Worm (Caenorhabditis elegans) whole organism, L4 larva: ENCODE measurements around the gene mxl-1.
A peak's percentile ranks its signal among the peaks of the same experiment; 100 is the strongest.

Source experiments
- R02D3.7 ChIP-seq: fragments of 150-350 bp; sonication (generic microtip); optimal IDR thresholded peaks from 3 replicates; lab custom pipeline; 2014; ENCODE audit warnings: missing biosample characterization, missing genetic modification characterization
- T20F7.1 ChIP-seq: fragments of 200-800 bp; sonication (Bioruptor generic); optimal IDR thresholded peaks from 2 replicates; lab custom pipeline; 2018; ENCODE audit warnings: mild to moderate bottlenecking, missing genetic modification characterization, missing compliant biosample characterization
- Y105C5A.15 ChIP-seq: fragments of 200-800 bp; sonication (Bioruptor generic); IDR thresholded peaks from 2 replicates; pipeline ENCODE4 v1.3.6; 2022; ENCODE audit warnings: missing genetic modification characterization, missing compliant biosample characterization
- Y48G9A.11 ChIP-seq: fragments of 200-800 bp; sonication (Bioruptor generic); IDR thresholded peaks from 2 replicates; pipeline ENCODE4 v1.3.6; 2022; ENCODE audit warnings: missing genetic modification reagents, missing genetic modification characterization, missing compliant biosample characterization
- aha-1 ChIP-seq: fragments of 150-350 bp; peaks from one replicate; lab custom pipeline; 2014; ENCODE audit warnings: missing biosample characterization, missing genetic modification characterization
- arid-1 ChIP-seq: fragments of 200-800 bp; sonication (Bioruptor generic); conservative IDR thresholded peaks from 2 replicates; pipeline ENCODE4 v1.3.6; 2022; ENCODE audit warnings: missing genetic modification reagents, missing genetic modification characterization, missing compliant biosample characterization
- ceh-20 ChIP-seq: fragments of 200-800 bp; sonication (Bioruptor generic); IDR thresholded peaks from 2 replicates; pipeline ENCODE4 v1.3.6; 2022; ENCODE audit warnings: missing genetic modification reagents, missing genetic modification characterization, missing compliant biosample characterization
- ceh-28 ChIP-seq: fragments of 150-350 bp; optimal IDR thresholded peaks from 2 replicates; lab custom pipeline; 2014; ENCODE audit warnings: missing biosample characterization, missing genetic modification reagents, missing genetic modification characterization
- cey-2 ChIP-seq: sonication (generic microtip); optimal IDR thresholded peaks from 3 replicates; lab custom pipeline; 2017; ENCODE audit warnings: missing genetic modification characterization, mild to moderate bottlenecking, missing compliant biosample characterization, antibody characterized with exemption, borderline replicate concordance; ENCODE audit not compliant: insufficient read depth
- ctbp-1 ChIP-seq: fragments of 200-800 bp; sonication (Bioruptor generic); IDR thresholded peaks from 2 replicates; pipeline ENCODE4 v1.3.6; 2022; ENCODE audit warnings: missing genetic modification reagents, missing genetic modification characterization, missing compliant biosample characterization
- daf-12 ChIP-seq: fragments of 150-350 bp; optimal IDR thresholded peaks from 2 replicates; lab custom pipeline; 2014; ENCODE audit warnings: missing biosample characterization, missing genetic modification reagents, missing genetic modification characterization
- daf-16 ChIP-seq, 3 experiments: sonication (generic microtip); optimal IDR thresholded peaks; 2 replicates each; lab custom pipeline; 2016 to 2017; ENCODE audit warnings: missing genetic modification characterization in 3 of 3, missing genetic modification reagents in 3 of 3, mild to moderate bottlenecking in 2 of 3, missing compliant biosample characterization in 2 of 3, missing biosample characterization in 1 of 3, moderate library complexity in 1 of 3
- dmd-6 ChIP-seq: fragments of 200-800 bp; sonication (Bioruptor generic); IDR thresholded peaks from 2 replicates; pipeline ENCODE4 v1.3.6; 2022; ENCODE audit warnings: missing genetic modification reagents, missing genetic modification characterization, missing compliant biosample characterization
- dmd-8 ChIP-seq: fragments of 200-800 bp; sonication (Bioruptor generic); IDR thresholded peaks from 2 replicates; pipeline ENCODE4 v1.3.6; 2022; ENCODE audit warnings: missing genetic modification characterization, missing compliant biosample characterization
- dmd-9 ChIP-seq: fragments of 200-800 bp; sonication (Bioruptor generic); IDR thresholded peaks from 2 replicates; pipeline ENCODE4 v1.3.6; 2022; ENCODE audit warnings: missing genetic modification reagents, missing genetic modification characterization, missing compliant biosample characterization
- duxl-1 ChIP-seq: sonication (generic microtip); optimal IDR thresholded peaks from 2 replicates; lab custom pipeline; 2016; ENCODE audit warnings: mild to moderate bottlenecking, missing genetic modification characterization, moderate library complexity, missing compliant biosample characterization; ENCODE audit not compliant: poor library complexity
- dve-1 ChIP-seq: sonication (generic microtip); optimal IDR thresholded peaks from 2 replicates; lab custom pipeline; 2017; ENCODE audit warnings: antibody characterized with exemption, mild to moderate bottlenecking, missing genetic modification characterization, missing compliant biosample characterization; ENCODE audit not compliant: insufficient read depth
- egl-43 ChIP-seq: fragments of 200-800 bp; sonication (Bioruptor generic); IDR thresholded peaks from 2 replicates; pipeline ENCODE4 v1.3.6; 2022; ENCODE audit warnings: missing genetic modification reagents, missing genetic modification characterization, missing compliant biosample characterization
- hlh-11 ChIP-seq: fragments of 200-800 bp; sonication (Bioruptor generic); optimal IDR thresholded peaks from 2 replicates; lab custom pipeline; 2018; ENCODE audit warnings: mild to moderate bottlenecking, missing genetic modification characterization, missing compliant biosample characterization
- hlh-30 ChIP-seq: sonication (generic microtip); optimal IDR thresholded peaks from 2 replicates; lab custom pipeline; 2017; ENCODE audit warnings: antibody characterized with exemption, mild to moderate bottlenecking, missing genetic modification characterization, missing compliant biosample characterization; ENCODE audit not compliant: insufficient read depth
- lin-38 ChIP-seq: fragments of 200-800 bp; sonication (Bioruptor generic); IDR thresholded peaks from 2 replicates; pipeline ENCODE4 v1.3.6; 2022; ENCODE audit warnings: missing genetic modification reagents, missing genetic modification characterization, missing compliant biosample characterization
- lin-39 ChIP-seq: fragments of 150-350 bp; optimal IDR thresholded peaks from 2 replicates; lab custom pipeline; 2014; ENCODE audit warnings: missing biosample characterization, missing genetic modification reagents, missing genetic modification characterization
- lir-3 ChIP-seq: sonication (generic microtip); optimal IDR thresholded peaks from 2 replicates; lab custom pipeline; 2016; ENCODE audit warnings: mild to moderate bottlenecking, missing genetic modification characterization, missing compliant biosample characterization
- madf-5 ChIP-seq, 2 experiments: fragments of 200-800 bp; sonication (Bioruptor generic); IDR thresholded peaks; 2 replicates each; pipeline ENCODE4 v1.3.6; 2022; ENCODE audit warnings: missing compliant biosample characterization in 2 of 2, missing genetic modification characterization in 2 of 2
- mdl-1 ChIP-seq, 2 experiments: fragments of 150-350 bp in 1 of 2; sonication (generic microtip) in 1 of 2; optimal IDR thresholded peaks; 2 replicates each; lab custom pipeline; 2014 to 2017; ENCODE audit warnings: missing biosample characterization in 2 of 2, missing genetic modification characterization in 2 of 2
- mxl-2 ChIP-seq: fragments of 200-800 bp; sonication (Bioruptor generic); conservative IDR thresholded peaks from 2 replicates; pipeline ENCODE4 v1.3.6; 2022; ENCODE audit warnings: missing genetic modification reagents, missing genetic modification characterization, missing compliant biosample characterization
- nhr-11 ChIP-seq: fragments of 150-350 bp; optimal IDR thresholded peaks from 2 replicates; lab custom pipeline; 2014; ENCODE audit warnings: missing biosample characterization, missing genetic modification characterization
- nhr-111 ChIP-seq: fragments of 200-800 bp; sonication (Bioruptor generic); optimal IDR thresholded peaks from 2 replicates; lab custom pipeline; 2018; ENCODE audit warnings: mild to moderate bottlenecking, missing genetic modification characterization, missing compliant biosample characterization
- nhr-28 ChIP-seq: fragments of 150-350 bp; optimal IDR thresholded peaks from 2 replicates; lab custom pipeline; 2014; ENCODE audit warnings: missing biosample characterization, missing genetic modification characterization
- nhr-42 ChIP-seq: fragments of 200-800 bp; sonication (Bioruptor generic); IDR thresholded peaks from 2 replicates; pipeline ENCODE4 v1.3.6; 2022; ENCODE audit warnings: missing genetic modification characterization, missing compliant biosample characterization
- nhr-6 ChIP-seq: fragments of 150-350 bp; optimal IDR thresholded peaks from 2 replicates; lab custom pipeline; 2014; ENCODE audit warnings: missing biosample characterization, missing genetic modification characterization
- nhr-77 ChIP-seq: fragments of 150-350 bp; optimal IDR thresholded peaks from 2 replicates; lab custom pipeline; 2014; ENCODE audit warnings: missing biosample characterization, missing genetic modification characterization
- php-3 ChIP-seq: fragments of 200-800 bp; sonication (Bioruptor generic); IDR thresholded peaks from 2 replicates; pipeline ENCODE4 v1.3.6; 2022; ENCODE audit warnings: missing genetic modification reagents, missing genetic modification characterization, missing compliant biosample characterization
- snpc-1.2 ChIP-seq: fragments of 200-800 bp; sonication (Bioruptor generic); IDR thresholded peaks from 2 replicates; pipeline ENCODE4 v1.3.6; 2022; ENCODE audit warnings: missing genetic modification reagents, missing genetic modification characterization, missing compliant biosample characterization
- spr-1 ChIP-seq: sonication (generic microtip); optimal IDR thresholded peaks from 2 replicates; lab custom pipeline; 2016; ENCODE audit warnings: mild to moderate bottlenecking, missing genetic modification characterization, missing compliant biosample characterization
- spr-3 ChIP-seq: fragments of 200-800 bp; sonication (Bioruptor generic); optimal IDR thresholded peaks from 2 replicates; lab custom pipeline; 2018; ENCODE audit warnings: mild to moderate bottlenecking, missing genetic modification characterization, missing compliant biosample characterization
- tag-97 ChIP-seq: fragments of 200-800 bp; sonication (Bioruptor generic); IDR thresholded peaks from 2 replicates; pipeline ENCODE4 v1.3.6; 2022; ENCODE audit warnings: missing genetic modification characterization, missing compliant biosample characterization
- unc-62 ChIP-seq, 3 experiments: fragments of 150-350 bp in 1 of 3; sonication (generic microtip); optimal IDR thresholded peaks in 2 of 3; peaks in 1 of 3; 1 replicate in 1 of 3; 2 replicates in 2 of 3; lab custom pipeline; 2014 to 2017; ENCODE audit warnings: missing biosample characterization in 3 of 3, missing genetic modification characterization in 3 of 3, missing genetic modification reagents in 3 of 3, missing genotype in 1 of 3
- zfp-2 ChIP-seq: sonication (generic microtip); optimal IDR thresholded peaks from 2 replicates; lab custom pipeline; 2016; ENCODE audit warnings: mild to moderate bottlenecking, missing genetic modification characterization, missing compliant biosample characterization
- zfp-3 ChIP-seq: fragments of 200-800 bp; sonication (Bioruptor generic); conservative IDR thresholded peaks from 2 replicates; pipeline ENCODE4 v1.3.6; 2022; ENCODE audit warnings: missing genetic modification reagents, missing genetic modification characterization, missing compliant biosample characterization

mxl-1 gene

ce11 chrV:11209452-11210188, 35.0 kb upstream of the mxl-1 start:
- TF ChIP-seq lir-3 (tag; lab: Kevin White, UChicago) = no peak
- peak in 1 of 2 experiments; percentile 92 for TF ChIP-seq unc-62 (GFP tag; optimal IDR thresholded peaks at IDR 0.05 in 1 of 2; lab: Kevin White, UChicago)
- no peak for TF ChIP-seq unc-62 (tag; optimal IDR thresholded peaks at IDR 0.05; lab: Kevin White, UChicago)
- TF ChIP-seq zfp-3 (GFP tag; lab: Robert Waterston, UW) = no peak
- no peak for TF ChIP-seq T20F7.1
- no peak for TF ChIP-seq daf-12 (tag; lab: Kevin White, UChicago)
- no peak for TF ChIP-seq duxl-1

DNA sequence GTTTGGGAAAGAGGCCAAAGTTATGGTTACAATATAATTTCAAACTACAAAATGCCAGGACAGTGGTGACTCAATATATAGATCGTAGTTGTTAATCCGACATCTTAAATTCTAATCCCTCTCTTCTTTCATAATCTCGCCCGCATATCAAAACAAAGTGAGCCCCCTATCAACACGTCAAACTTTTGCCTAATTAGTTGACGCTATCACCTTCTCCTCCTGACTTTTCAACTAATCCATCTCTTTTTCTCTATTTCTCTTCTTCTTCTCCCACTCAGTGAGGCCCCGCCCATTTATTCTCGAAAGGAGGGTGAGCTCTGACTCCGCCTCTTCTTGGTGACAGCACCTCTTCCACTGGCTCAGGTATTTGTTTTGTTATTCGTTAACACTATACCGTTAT, 33.3 kb upstream of the mxl-1 start:
- TF ChIP-seq unc-62 (GFP tag; optimal IDR thresholded peaks at IDR 0.05 in 1 of 2; lab: Kevin White, UChicago) = peak in 1 of 2 experiments; percentile 44
- no peak for TF ChIP-seq unc-62 (tag; optimal IDR thresholded peaks at IDR 0.05; lab: Kevin White, UChicago)
- no peak for TF ChIP-seq ceh-20 (GFP tag; lab: Robert Waterston, UW)

- TF ChIP-seq T20F7.1 (no peak), nhr-42 (GFP tag; lab: Robert Waterston, UW) (no peak), egl-43 (GFP tag; lab: Robert Waterston, UW) (no peak), nhr-111 (GFP tag; lab: Kevin White, UChicago) (no peak), tag-97 (GFP tag; lab: Robert Waterston, UW) (no peak), Y48G9A.11 (no peak)
Measured at ce11 chrV:11214569-11214968, 30.1 kb upstream of the mxl-1 start.

- TF ChIP-seq nhr-11 (tag; lab: Kevin White, UChicago) (no peak), unc-62 (GFP tag; optimal IDR thresholded peaks at IDR 0.05 in 1 of 2; lab: Kevin White, UChicago) (peak in 1 of 2 experiments; percentile 97), unc-62 (tag; optimal IDR thresholded peaks at IDR 0.05; lab: Kevin White, UChicago) (no peak), Y105C5A.15 (no peak)
- TF ChIP-seq, all 104 proteins: peak for 1
Measured at ce11 chrV:11216137-11216536, 28.5 kb upstream of the mxl-1 start.

- TF ChIP-seq mdl-1 (tag; optimal IDR thresholded peaks at IDR 0.05; lab: Kevin White, UChicago) = peak in 1 of 2 experiments; percentile 49
- TF ChIP-seq cey-2 (tag; lab: Kevin White, UChicago) = no peak
- TF ChIP-seq snpc-1.2 (GFP tag; lab: Robert Waterston, UW) = no peak
- TF ChIP-seq ctbp-1 (GFP tag; lab: Robert Waterston, UW) = no peak
- peak; percentile 15 for TF ChIP-seq dve-1
- TF ChIP-seq dmd-6 (GFP tag; lab: Robert Waterston, UW) = peak; percentile 41
- no peak for TF ChIP-seq R02D3.7 (tag; lab: Kevin White, UChicago)
- TF ChIP-seq ceh-28 (tag; lab: Kevin White, UChicago) = no peak
- TF ChIP-seq php-3 (GFP tag; lab: Robert Waterston, UW) = 0 out of 2 replicates have a peak, but pooled peaks have one; percentile 43
- TF ChIP-seq mxl-2 (GFP tag; lab: Robert Waterston, UW) = no peak
- TF ChIP-seq dmd-9 (GFP tag; lab: Robert Waterston, UW) = no peak
- peak; percentile 92 for TF ChIP-seq nhr-77 (tag; lab: Kevin White, UChicago)
- TF ChIP-seq lin-39 (tag; lab: Kevin White, UChicago) = no peak
- no peak for TF ChIP-seq arid-1 (GFP tag; lab: Robert Waterston, UW)
- no peak for TF ChIP-seq Y105C5A.15
- peak; percentile 32 for TF ChIP-seq aha-1 (tag; lab: Kevin White, UChicago)
- TF ChIP-seq spr-1 (tag; lab: Kevin White, UChicago) = no peak
- TF ChIP-seq daf-16 (GFP tag; optimal IDR thresholded peaks at IDR 0.05; lab: Kevin White, UChicago) = no peak
- TF ChIP-seq daf-16 (tag; optimal IDR thresholded peaks at IDR 0.05; lab: Kevin White, UChicago) = peak; percentile 69
- TF ChIP-seq spr-3 (GFP tag; lab: Kevin White, UChicago) = no peak
- peak; percentile 57 for TF ChIP-seq hlh-11 (tag; lab: Kevin White, UChicago)
- TF ChIP-seq hlh-30 (tag; lab: Kevin White, UChicago) = peak; percentile 52
- TF ChIP-seq nhr-28 (tag; lab: Kevin White, UChicago) = peak; percentile 99
- no peak for TF ChIP-seq lin-38 (GFP tag; lab: Robert Waterston, UW)
- peak in 1 of 2 experiments; percentile 58 for TF ChIP-seq unc-62 (GFP tag; optimal IDR thresholded peaks at IDR 0.05 in 1 of 2; lab: Kevin White, UChicago)
- TF ChIP-seq unc-62 (tag; optimal IDR thresholded peaks at IDR 0.05; lab: Kevin White, UChicago) = no peak
- no peak for TF ChIP-seq zfp-2 (tag; lab: Kevin White, UChicago)
- no peak for TF ChIP-seq madf-5 (GFP tag; IDR thresholded peaks at IDR 0.05; lab: Robert Waterston, UW)
- TF ChIP-seq nhr-6 (tag; lab: Kevin White, UChicago) = peak; percentile 7
- TF ChIP-seq dmd-8 (GFP tag; lab: Robert Waterston, UW) = no peak
Measured at ce11 chrV:11217394-11217793, 27.2 kb upstream of the mxl-1 start, which contains the start of gene cyp-29A2. cyp-29A2 (plus strand) TSS chrV:11217583.
